Fruit fly (Drosophila melanogaster) whole organism, embryonic: ENCODE results near the gene eIF3h.

Experiments used
- Abd-B ChIP-seq: fragments of 200-800 bp; sonication (Bioruptor generic); optimal IDR thresholded peaks from 2 replicates; lab custom pipeline; 2018; ENCODE audit warnings: missing biosample characterization, mild to moderate bottlenecking, missing genetic modification characterization, moderate library complexity
- Antp ChIP-seq: fragments of 200-800 bp; sonication (Bioruptor generic); optimal IDR thresholded peaks from 3 replicates; lab custom pipeline; 2016; ENCODE audit warnings: missing biosample characterization, missing genetic modification characterization
- Atf-2 ChIP-seq: fragments of 200-800 bp; sonication (Bioruptor generic); optimal IDR thresholded peaks from 2 replicates; lab custom pipeline; 2016; ENCODE audit warnings: missing biosample characterization, missing genetic modification characterization
- BEAF-32 ChIP-seq: fragments of 200-800 bp; sonication (Bioruptor generic); optimal IDR thresholded peaks from 3 replicates; lab custom pipeline; 2017; ENCODE audit warnings: missing biosample characterization, missing genetic modification characterization, mild to moderate bottlenecking, moderate library complexity, missing genetic modification reagents
- CG10147 ChIP-seq: fragments of 200-800 bp; sonication (Bioruptor generic); optimal IDR thresholded peaks from 2 replicates; lab custom pipeline; 2019; ENCODE audit warnings: missing biosample characterization, mild to moderate bottlenecking, missing genetic modification characterization, moderate library complexity
- CG11560 ChIP-seq: fragments of 200-800 bp; sonication (Bioruptor generic); IDR thresholded peaks from 3 replicates; pipeline ENCODE4 v1.3.6; 2022; ENCODE audit warnings: missing biosample characterization, missing genetic modification characterization
- CG13123 ChIP-seq: fragments of 200-800 bp; sonication (Bioruptor generic); optimal IDR thresholded peaks from 2 replicates; lab custom pipeline; 2016; ENCODE audit warnings: missing biosample characterization, missing genetic modification characterization
- CG13296 ChIP-seq: fragments of 200-800 bp; sonication (Bioruptor generic); optimal IDR thresholded peaks from 3 replicates; lab custom pipeline; 2018; ENCODE audit warnings: missing biosample characterization, mild to moderate bottlenecking, missing genetic modification characterization
- CG14050 ChIP-seq: fragments of 200-800 bp; sonication (Bioruptor generic); IDR thresholded peaks from 3 replicates; pipeline ENCODE4 v1.3.6; 2022; ENCODE audit warnings: missing biosample characterization, missing genetic modification characterization
- CG17385 ChIP-seq: fragments of 200-800 bp; sonication (Bioruptor generic); optimal IDR thresholded peaks from 3 replicates; lab custom pipeline; 2018; ENCODE audit warnings: missing biosample characterization, mild to moderate bottlenecking, missing genetic modification characterization
- CG2678 ChIP-seq: fragments of 200-800 bp; sonication (Bioruptor generic); optimal IDR thresholded peaks from 3 replicates; lab custom pipeline; 2019; ENCODE audit warnings: missing biosample characterization, mild to moderate bottlenecking, missing genetic modification characterization, moderate library complexity
- CG31365 ChIP-seq: fragments of 200-800 bp; sonication (Bioruptor generic); optimal IDR thresholded peaks from 2 replicates; lab custom pipeline; 2018; ENCODE audit warnings: missing biosample characterization, mild to moderate bottlenecking, missing genetic modification characterization
- CG32767 ChIP-seq: fragments of 200-800 bp; sonication (Bioruptor generic); IDR thresholded peaks from 2 replicates; pipeline ENCODE4 v1.3.6; 2022; ENCODE audit warnings: missing biosample characterization, missing genetic modification characterization
- CG3726 ChIP-seq: fragments of 200-800 bp; sonication (Bioruptor generic); IDR thresholded peaks from 3 replicates; pipeline ENCODE4, ENCODE4 v1.3.6; 2022; ENCODE audit warnings: missing biosample characterization, missing genetic modification characterization
- CG43689 ChIP-seq: fragments of 200-800 bp; sonication (Bioruptor generic); IDR thresholded peaks from 2 replicates; pipeline ENCODE4 v1.3.6; 2022; ENCODE audit warnings: missing biosample characterization, missing genetic modification characterization
- CG7963 ChIP-seq: fragments of 200-800 bp; sonication (Bioruptor generic); IDR thresholded peaks from 3 replicates; pipeline ENCODE4 v1.3.6; 2022; ENCODE audit warnings: missing biosample characterization, missing genetic modification characterization; ENCODE audit not compliant: partially characterized antibody
- CG8089 ChIP-seq: fragments of 200-800 bp; sonication (Bioruptor generic); optimal IDR thresholded peaks from 3 replicates; lab custom pipeline; 2016; ENCODE audit warnings: missing biosample characterization, missing genetic modification characterization
- CG8388 ChIP-seq: fragments of 200-800 bp; sonication (Bioruptor generic); optimal IDR thresholded peaks from 2 replicates; lab custom pipeline; 2019; ENCODE audit warnings: missing biosample characterization, mild to moderate bottlenecking, missing genetic modification characterization, moderate library complexity
- CG8924 ChIP-seq: fragments of 200-800 bp; optimal IDR thresholded peaks from 3 replicates; lab custom pipeline; 2019; ENCODE audit warnings: missing biosample characterization, mild to moderate bottlenecking, missing genetic modification characterization, moderate library complexity
- CG9609 ChIP-seq: fragments of 200-800 bp; sonication (Bioruptor generic); optimal IDR thresholded peaks from 3 replicates; lab custom pipeline; 2016; ENCODE audit warnings: missing biosample characterization, missing genetic modification characterization
- Drgx ChIP-seq: fragments of 200-800 bp; sonication (Bioruptor generic); IDR thresholded peaks from 2 replicates; pipeline ENCODE4 v1.3.6; 2022; ENCODE audit warnings: missing biosample characterization, missing genetic modification characterization
- E2f2 ChIP-seq: fragments of 200-800 bp; sonication (Bioruptor generic); IDR thresholded peaks from 2 replicates; pipeline ENCODE4 v1.3.6; 2022; ENCODE audit warnings: missing biosample characterization, missing genetic modification characterization
- Fer3 ChIP-seq: fragments of 200-800 bp; sonication (Bioruptor generic); optimal IDR thresholded peaks from 2 replicates; lab custom pipeline; 2018; ENCODE audit warnings: missing biosample characterization, mild to moderate bottlenecking, missing genetic modification characterization, moderate library complexity
- H2.0 ChIP-seq: fragments of 200-800 bp; sonication (Bioruptor generic); IDR thresholded peaks from 2 replicates; pipeline ENCODE4 v1.3.6; 2022; ENCODE audit warnings: missing biosample characterization, missing genetic modification characterization
- Hr51 ChIP-seq, 2 experiments: fragments of 200-800 bp; sonication (Bioruptor generic); optimal IDR thresholded peaks; 2 replicates in 1 of 2; 3 replicates in 1 of 2; lab custom pipeline; 2016 to 2018; ENCODE audit warnings: missing biosample characterization in 2 of 2, missing genetic modification characterization in 2 of 2, mild to moderate bottlenecking in 1 of 2, moderate library complexity in 1 of 2
- Lhr ChIP-seq: fragments of 200-800 bp; sonication (Bioruptor generic); optimal IDR thresholded peaks from 3 replicates; lab custom pipeline; 2017; ENCODE audit warnings: mild to moderate bottlenecking, missing biosample characterization, missing genetic modification reagents, missing genetic modification characterization
- MESR4 ChIP-seq: fragments of 200-800 bp; sonication (Bioruptor generic); optimal IDR thresholded peaks from 2 replicates; lab custom pipeline; 2018; ENCODE audit warnings: missing biosample characterization, mild to moderate bottlenecking, missing genetic modification characterization, moderate library complexity
- Meics ChIP-seq: fragments of 200-800 bp; sonication (Bioruptor generic); optimal IDR thresholded peaks from 2 replicates; lab custom pipeline; 2017; ENCODE audit warnings: missing biosample characterization, mild to moderate bottlenecking, missing genetic modification characterization
- Myb ChIP-seq: fragments of 200-800 bp; sonication (Bioruptor generic); optimal IDR thresholded peaks from 2 replicates; lab custom pipeline; 2016; ENCODE audit warnings: missing biosample characterization, missing genetic modification characterization
- PHDP ChIP-seq: fragments of 200-800 bp; sonication (Bioruptor generic); optimal IDR thresholded peaks from 3 replicates; lab custom pipeline; 2018; ENCODE audit warnings: missing biosample characterization, mild to moderate bottlenecking, missing genetic modification characterization, moderate library complexity
- Tbp ChIP-seq: fragments of >200 bp; optimal IDR thresholded peaks from 2 replicates; lab custom pipeline; 2018; ENCODE audit warnings: missing biosample characterization, missing genetic modification characterization
- amos ChIP-seq: fragments of 200-800 bp; sonication (Bioruptor generic); IDR thresholded peaks from 2 replicates; pipeline ENCODE4 v1.3.6; 2022; ENCODE audit warnings: missing biosample characterization, missing genetic modification characterization; ENCODE audit not compliant: partially characterized antibody
- ash1 ChIP-seq: fragments of 200-800 bp; sonication (Bioruptor generic); optimal IDR thresholded peaks from 2 replicates; lab custom pipeline; 2018; ENCODE audit warnings: missing biosample characterization, mild to moderate bottlenecking, missing genetic modification characterization
- exex ChIP-seq: fragments of 200-800 bp; sonication (Bioruptor generic); optimal IDR thresholded peaks from 4 replicates; lab custom pipeline; 2018; ENCODE audit warnings: missing biosample characterization, mild to moderate bottlenecking, missing genetic modification characterization, moderate library complexity
- insv ChIP-seq, 2 experiments: fragments of 200-800 bp; sonication (Bioruptor generic); optimal IDR thresholded peaks; 3 replicates each; lab custom pipeline; 2016 to 2018; ENCODE audit warnings: missing biosample characterization in 2 of 2, missing genetic modification characterization in 2 of 2
- kay ChIP-seq: fragments of 200-800 bp; sonication (Bioruptor generic); optimal IDR thresholded peaks from 2 replicates; lab custom pipeline; 2016; ENCODE audit warnings: missing biosample characterization, missing genetic modification characterization
- maf-S ChIP-seq: fragments of 200-800 bp; sonication (Bioruptor generic); optimal IDR thresholded peaks from 2 replicates; lab custom pipeline; 2016; ENCODE audit warnings: missing biosample characterization, missing genetic modification characterization
- peb ChIP-seq: fragments of 200-800 bp; sonication (Bioruptor generic); IDR thresholded peaks from 2 replicates; pipeline ENCODE4 v1.3.6; 2022; ENCODE audit warnings: missing biosample characterization, missing genetic modification characterization
- pita ChIP-seq: fragments of 200-800 bp; sonication (Bioruptor generic); optimal IDR thresholded peaks from 2 replicates; lab custom pipeline; 2017; ENCODE audit warnings: missing biosample characterization, mild to moderate bottlenecking, missing genetic modification characterization
- ro ChIP-seq: fragments of 200-800 bp; sonication (Bioruptor generic); IDR thresholded peaks from 2 replicates; pipeline ENCODE4 v1.3.6; 2022; ENCODE audit warnings: missing biosample characterization, missing genetic modification characterization
- salm ChIP-seq: fragments of 200-800 bp; sonication (Bioruptor generic); optimal IDR thresholded peaks from 2 replicates; lab custom pipeline; 2018; ENCODE audit warnings: missing biosample characterization, mild to moderate bottlenecking, missing genetic modification characterization
- schlank ChIP-seq: fragments of 200-800 bp; sonication (Bioruptor generic); optimal IDR thresholded peaks from 2 replicates; lab custom pipeline; 2018; ENCODE audit warnings: missing biosample characterization, mild to moderate bottlenecking, missing genetic modification characterization
- so ChIP-seq: fragments of 200-800 bp; sonication (Bioruptor generic); IDR thresholded peaks from 3 replicates; pipeline ENCODE4 v1.3.6; 2022; ENCODE audit warnings: missing biosample characterization, missing genetic modification characterization
- sr ChIP-seq: fragments of 200-800 bp; sonication (Bioruptor generic); IDR thresholded peaks from 3 replicates; pipeline ENCODE4 v1.3.6; 2022; ENCODE audit warnings: missing biosample characterization, missing genetic modification characterization
- ssp ChIP-seq: fragments of 200-800 bp; sonication (Bioruptor generic); IDR thresholded peaks from 2 replicates; pipeline ENCODE4 v1.3.6; 2022; ENCODE audit warnings: missing biosample characterization, missing genetic modification characterization
- tin ChIP-seq: fragments of 200-800 bp; sonication (Bioruptor generic); optimal IDR thresholded peaks from 3 replicates; lab custom pipeline; 2016; ENCODE audit warnings: missing biosample characterization, missing genetic modification characterization
- unpg ChIP-seq: fragments of 200-800 bp; sonication (Bioruptor generic); optimal IDR thresholded peaks from 3 replicates; lab custom pipeline; 2018; ENCODE audit warnings: missing biosample characterization, mild to moderate bottlenecking, missing genetic modification characterization, moderate library complexity
- wdn ChIP-seq: fragments of 200-800 bp; sonication (Bioruptor generic); IDR thresholded peaks from 2 replicates; pipeline ENCODE4 v1.3.6; 2022; ENCODE audit warnings: missing biosample characterization, missing genetic modification characterization
- wor ChIP-seq: fragments of 200-800 bp; sonication (Bioruptor generic); IDR thresholded peaks from 2 replicates; pipeline ENCODE4 v1.3.6; 2022; ENCODE audit warnings: missing biosample characterization, missing genetic modification characterization

Gene eIF3h

dm6 chr2L:5044892-5045619, 7.8 kb downstream of the eIF3h start (continued):
- TF ChIP-seq PHDP (tag; lab: Kevin White, UChicago), result peak; percentile 46
- no peak for TF ChIP-seq ssp (GFP tag; lab: Robert Waterston, UW)
- no peak; the same call in 1 of the 2 replicates for TF ChIP-seq ro (GFP tag; lab: Robert Waterston, UW)
- peak; percentile 52 for TF ChIP-seq unpg
- no peak for TF ChIP-seq amos (GFP tag; lab: Robert Waterston, UW)
- TF ChIP-seq salm (tag; lab: Kevin White, UChicago), result no peak
- no peak for TF ChIP-seq Tbp (GFP tag; lab: Kevin White, UChicago)
- 0 out of 2 replicates have a peak, but pooled peaks have one; percentile 27 for TF ChIP-seq wdn
- no peak for TF ChIP-seq CG7963
- no peak for TF ChIP-seq CG3726
- TF ChIP-seq exex, result no peak
- TF ChIP-seq CG14050 (GFP tag; lab: Robert Waterston, UW), result peak; percentile 30; the same call in 2 of the 3 replicates
- no peak for TF ChIP-seq peb (GFP tag; lab: Robert Waterston, UW)
- TF ChIP-seq CG8924 (tag; lab: Kevin White, UChicago), result peak; percentile 57
- TF ChIP-seq schlank (tag; lab: Kevin White, UChicago), result no peak
- peak; percentile 76 for TF ChIP-seq CG2678 (tag; lab: Kevin White, UChicago)
- no peak for TF ChIP-seq ash1 (GFP tag; lab: Kevin White, UChicago)
- TF ChIP-seq pita, result no peak
- peak; percentile 18 for TF ChIP-seq Myb (GFP tag; lab: Kevin White, UChicago)
- peak; percentile 5 for TF ChIP-seq CG9609 (GFP tag; lab: Kevin White, UChicago)
- TF ChIP-seq Antp (GFP tag; lab: Kevin White, UChicago), result peak; percentile 39
- peak; percentile 7 for TF ChIP-seq MESR4 (GFP tag; lab: Kevin White, UChicago)
- peak; percentile 46; the same call in 1 of the 2 replicates for TF ChIP-seq CG32767 (GFP tag; lab: Robert Waterston, UW)
- no peak for TF ChIP-seq Lhr (GFP tag; lab: Kevin White, UChicago)
- TF ChIP-seq Hr51 (GFP tag; optimal IDR thresholded peaks at IDR 0.05; lab: Kevin White, UChicago), result peak; percentile 7 to 73
- peak; percentile 43 for TF ChIP-seq CG13296
- TF ChIP-seq CG8089 (GFP tag; lab: Kevin White, UChicago), result peak; percentile 13
- peak; percentile 13 for TF ChIP-seq Atf-2
- no peak for TF ChIP-seq CG43689
- TF ChIP-seq E2f2 (GFP tag; lab: Robert Waterston, UW), result 0 out of 2 replicates have a peak, but pooled peaks have one; percentile 23
- 0 out of 3 replicates have a peak, but pooled peaks have one; percentile 39 for TF ChIP-seq so
- TF ChIP-seq Meics (GFP tag; lab: Kevin White, UChicago), result peak; percentile 68
- no peak for TF ChIP-seq kay (GFP tag; lab: Kevin White, UChicago)
- no peak for TF ChIP-seq CG31365 (tag; lab: Kevin White, UChicago)
- peak; percentile 30 for TF ChIP-seq CG8388 (GFP tag; lab: Kevin White, UChicago)
- peak; percentile 44 for TF ChIP-seq H2.0 (GFP tag; lab: Robert Waterston, UW)
- peak; percentile 4 for TF ChIP-seq maf-S
- peak; percentile 40; the same call in 1 of the 3 replicates for TF ChIP-seq sr (GFP tag; lab: Robert Waterston, UW)
- peak; percentile 8 for TF ChIP-seq CG10147
- peak; percentile 56 for TF ChIP-seq tin (GFP tag; lab: Kevin White, UChicago)
- peak; percentile 38 for TF ChIP-seq Drgx (GFP tag; lab: Robert Waterston, UW)
- TF ChIP-seq Abd-B (GFP tag; lab: Kevin White, UChicago), result peak; percentile 24
- no peak for TF ChIP-seq wor (GFP tag; lab: Robert Waterston, UW)
- TF ChIP-seq insv (GFP tag; optimal IDR thresholded peaks at IDR 0.05; lab: Kevin White, UChicago), result no peak
- no peak for TF ChIP-seq CG13123
- TF ChIP-seq CG17385 (GFP tag; lab: Kevin White, UChicago), result peak; percentile 53
- peak; percentile 21 for TF ChIP-seq Fer3 (tag; lab: Kevin White, UChicago)
- no peak for TF ChIP-seq CG11560 (tag; lab: Robert Waterston, UW)
- TF ChIP-seq BEAF-32 (GFP tag; lab: Kevin White, UChicago), result no peak
